Fruit fly (Drosophila melanogaster) whole organism, embryonic: ENCODE results near the gene dmrt11E.

Experiments
- B-H2 ChIP-seq: fragments of 200-800 bp; sonication (Bioruptor generic); optimal IDR thresholded peaks from 2 replicates; lab custom pipeline; 2018; ENCODE audit warnings: missing biosample characterization, mild to moderate bottlenecking, missing genetic modification characterization
- CG10147 ChIP-seq: fragments of 200-800 bp; sonication (Bioruptor generic); optimal IDR thresholded peaks from 2 replicates; lab custom pipeline; 2019; ENCODE audit warnings: missing biosample characterization, mild to moderate bottlenecking, missing genetic modification characterization, moderate library complexity
- CG10979 ChIP-seq: fragments of 200-800 bp; sonication (Bioruptor generic); optimal IDR thresholded peaks from 2 replicates; lab custom pipeline; 2018; ENCODE audit warnings: missing biosample characterization, mild to moderate bottlenecking, missing genetic modification characterization, moderate library complexity
- CG11504 ChIP-seq: fragments of 200-800 bp; sonication (Bioruptor generic); optimal IDR thresholded peaks from 3 replicates; lab custom pipeline; 2019; ENCODE audit warnings: missing biosample characterization, mild to moderate bottlenecking, missing genetic modification characterization, moderate library complexity
- CG1603 ChIP-seq: fragments of 200-800 bp; sonication (Bioruptor generic); optimal IDR thresholded peaks from 2 replicates; lab custom pipeline; 2019; ENCODE audit warnings: missing biosample characterization, mild to moderate bottlenecking, missing genetic modification characterization, moderate library complexity
- CG16779 ChIP-seq: fragments of 200-800 bp; sonication (Bioruptor generic); IDR thresholded peaks from 2 replicates; pipeline ENCODE4 v1.3.6; 2022; ENCODE audit warnings: missing biosample characterization, missing genetic modification characterization
- CG16815 ChIP-seq: fragments of 200-800 bp; sonication (Bioruptor generic); optimal IDR thresholded peaks from 3 replicates; lab custom pipeline; 2017; ENCODE audit warnings: missing biosample characterization, mild to moderate bottlenecking, missing genetic modification characterization
- CG16863 ChIP-seq: fragments of 200-800 bp; sonication (Bioruptor generic); optimal IDR thresholded peaks from 3 replicates; lab custom pipeline; 2016; ENCODE audit warnings: missing biosample characterization, missing genetic modification characterization
- CG17912 ChIP-seq: fragments of 200-800 bp; sonication (Bioruptor generic); optimal IDR thresholded peaks from 2 replicates; lab custom pipeline; 2018; ENCODE audit warnings: missing biosample characterization, mild to moderate bottlenecking, missing genetic modification characterization
- CG18262 ChIP-seq: fragments of 200-800 bp; optimal IDR thresholded peaks from 3 replicates; lab custom pipeline; 2019; ENCODE audit warnings: missing biosample characterization, mild to moderate bottlenecking, missing genetic modification characterization, moderate library complexity
- CG2199 ChIP-seq: fragments of 200-800 bp; sonication (Bioruptor generic); IDR thresholded peaks from 3 replicates; pipeline ENCODE4 v1.3.6; 2022; ENCODE audit warnings: missing biosample characterization, missing genetic modification characterization
- CG30431 ChIP-seq: fragments of 200-800 bp; sonication (Bioruptor generic); optimal IDR thresholded peaks from 2 replicates; lab custom pipeline; 2017; ENCODE audit warnings: missing biosample characterization, missing genetic modification characterization
- CG34224 ChIP-seq: fragments of 200-800 bp; sonication (Bioruptor generic); IDR thresholded peaks from 3 replicates; pipeline ENCODE4 v1.3.6; 2022; ENCODE audit warnings: missing biosample characterization, missing genetic modification characterization; ENCODE audit not compliant: partially characterized antibody
- CG43689 ChIP-seq: fragments of 200-800 bp; sonication (Bioruptor generic); IDR thresholded peaks from 2 replicates; pipeline ENCODE4 v1.3.6; 2022; ENCODE audit warnings: missing biosample characterization, missing genetic modification characterization
- CG4854 ChIP-seq: fragments of 200-800 bp; sonication (Bioruptor generic); optimal IDR thresholded peaks from 2 replicates; lab custom pipeline; 2016; ENCODE audit warnings: missing biosample characterization, missing genetic modification characterization, inconsistent platforms
- CG6683 ChIP-seq: fragments of 200-800 bp; sonication (Bioruptor generic); optimal IDR thresholded peaks from 2 replicates; lab custom pipeline; 2017; ENCODE audit warnings: missing biosample characterization, mild to moderate bottlenecking, missing genetic modification characterization, missing genetic modification reagents
- CG6854 ChIP-seq: fragments of 200-800 bp; sonication (Bioruptor generic); optimal IDR thresholded peaks from 3 replicates; lab custom pipeline; 2017; ENCODE audit warnings: missing biosample characterization, mild to moderate bottlenecking, missing genetic modification characterization
- CG7928 ChIP-seq: fragments of 200-800 bp; sonication (Bioruptor generic); optimal IDR thresholded peaks from 2 replicates; lab custom pipeline; 2017; ENCODE audit warnings: missing biosample characterization, mild to moderate bottlenecking, missing genetic modification characterization
- CG8388 ChIP-seq: fragments of 200-800 bp; sonication (Bioruptor generic); optimal IDR thresholded peaks from 2 replicates; lab custom pipeline; 2019; ENCODE audit warnings: missing biosample characterization, mild to moderate bottlenecking, missing genetic modification characterization, moderate library complexity
- CG8924 ChIP-seq: fragments of 200-800 bp; optimal IDR thresholded peaks from 3 replicates; lab custom pipeline; 2019; ENCODE audit warnings: missing biosample characterization, mild to moderate bottlenecking, missing genetic modification characterization, moderate library complexity
- CG9817 ChIP-seq: fragments of 200-800 bp; sonication (Bioruptor generic); optimal IDR thresholded peaks from 2 replicates; lab custom pipeline; 2018; ENCODE audit warnings: missing biosample characterization, mild to moderate bottlenecking, missing genetic modification characterization, moderate library complexity
- CoRest ChIP-seq: fragments of 200-800 bp; sonication (Bioruptor generic); optimal IDR thresholded peaks from 3 replicates; lab custom pipeline; 2018; ENCODE audit warnings: missing biosample characterization, mild to moderate bottlenecking, missing genetic modification characterization, moderate library complexity
- Dll ChIP-seq: fragments of 200-800 bp; sonication (Bioruptor generic); IDR thresholded peaks from 4 replicates; pipeline ENCODE4 v1.3.6; 2022; ENCODE audit warnings: missing biosample characterization, missing genetic modification characterization; ENCODE audit not compliant: partially characterized antibody
- Ets97D ChIP-seq: fragments of 200-800 bp; sonication (Bioruptor generic); optimal IDR thresholded peaks from 3 replicates; lab custom pipeline; 2016; ENCODE audit warnings: missing biosample characterization, missing genetic modification characterization
- Fer1 ChIP-seq: fragments of 200-800 bp; sonication (Bioruptor generic); optimal IDR thresholded peaks from 2 replicates; lab custom pipeline; 2017; ENCODE audit warnings: missing biosample characterization, mild to moderate bottlenecking, missing genetic modification characterization
- Hr51 ChIP-seq, 2 experiments: fragments of 200-800 bp; sonication (Bioruptor generic); optimal IDR thresholded peaks; 2 replicates in 1 of 2; 3 replicates in 1 of 2; lab custom pipeline; 2016 to 2018; ENCODE audit warnings: missing biosample characterization in 2 of 2, missing genetic modification characterization in 2 of 2, mild to moderate bottlenecking in 1 of 2, moderate library complexity in 1 of 2
- Jarid2 ChIP-seq: fragments of 200-800 bp; sonication (Bioruptor generic); optimal IDR thresholded peaks from 3 replicates; lab custom pipeline; 2017; ENCODE audit warnings: mild to moderate bottlenecking, missing biosample characterization, missing genetic modification reagents, missing genetic modification characterization
- aop ChIP-seq: fragments of 200-800 bp; sonication (Bioruptor generic); IDR thresholded peaks from 2 replicates; pipeline ENCODE4 v1.3.6; 2022; ENCODE audit warnings: missing biosample characterization, missing genetic modification characterization
- ato ChIP-seq: fragments of 200-800 bp; sonication (Bioruptor generic); IDR thresholded peaks from 2 replicates; pipeline ENCODE4 v1.3.6; 2022; ENCODE audit warnings: missing biosample characterization, missing genetic modification characterization; ENCODE audit not compliant: partially characterized antibody
- cg ChIP-seq: fragments of 200-800 bp; sonication (Bioruptor generic); optimal IDR thresholded peaks from 3 replicates; lab custom pipeline; 2019; ENCODE audit warnings: missing biosample characterization, mild to moderate bottlenecking, missing genetic modification characterization, moderate library complexity
- eve ChIP-seq, 2 experiments: fragments of >200 bp; optimal IDR thresholded peaks; 2 replicates each; lab custom pipeline; 2017; ENCODE audit warnings: missing biosample characterization in 2 of 2, missing genetic modification characterization in 2 of 2
- fd3F ChIP-seq: fragments of 200-800 bp; sonication (Bioruptor generic); optimal IDR thresholded peaks from 2 replicates; lab custom pipeline; 2018; ENCODE audit warnings: missing biosample characterization, mild to moderate bottlenecking, missing genetic modification characterization, moderate library complexity
- ftz-f1 ChIP-seq: fragments of 200-800 bp; sonication (Bioruptor generic); optimal IDR thresholded peaks from 2 replicates; lab custom pipeline; 2016; ENCODE audit warnings: missing biosample characterization, missing genetic modification characterization
- fu2 ChIP-seq: fragments of 200-800 bp; sonication (Bioruptor generic); optimal IDR thresholded peaks from 2 replicates; lab custom pipeline; 2016; ENCODE audit warnings: missing biosample characterization, missing genetic modification characterization
- gce ChIP-seq: fragments of 200-800 bp; sonication (Bioruptor generic); IDR thresholded peaks from 3 replicates; pipeline ENCODE4 v1.3.6; 2022; ENCODE audit warnings: missing biosample characterization, missing genetic modification characterization
- gro ChIP-seq: fragments of 200-800 bp; sonication (Bioruptor generic); optimal IDR thresholded peaks from 2 replicates; lab custom pipeline; 2016; ENCODE audit warnings: missing biosample characterization, missing genetic modification characterization
- ham ChIP-seq: fragments of 200-800 bp; sonication (Bioruptor generic); IDR thresholded peaks from 2 replicates; pipeline ENCODE4 v1.3.6; 2022; ENCODE audit warnings: missing biosample characterization, missing genetic modification characterization
- hb ChIP-seq: fragments of 200-800 bp; sonication (Bioruptor generic); IDR thresholded peaks from 3 replicates; pipeline ENCODE4 v1.3.6; 2022; ENCODE audit warnings: missing biosample characterization, missing genetic modification characterization; ENCODE audit not compliant: partially characterized antibody
- maf-S ChIP-seq: fragments of 200-800 bp; sonication (Bioruptor generic); optimal IDR thresholded peaks from 2 replicates; lab custom pipeline; 2016; ENCODE audit warnings: missing biosample characterization, missing genetic modification characterization
- nerfin-1 ChIP-seq: fragments of 200-800 bp; sonication (Bioruptor generic); optimal IDR thresholded peaks from 3 replicates; lab custom pipeline; 2019; ENCODE audit warnings: missing biosample characterization, mild to moderate bottlenecking, missing genetic modification characterization, moderate library complexity
- onecut ChIP-seq: fragments of 200-800 bp; sonication (Bioruptor generic); IDR thresholded peaks from 2 replicates; pipeline ENCODE4 v1.3.6; 2022; ENCODE audit warnings: missing biosample characterization, missing genetic modification characterization
- row ChIP-seq: fragments of 200-800 bp; sonication (Bioruptor generic); IDR thresholded peaks from 3 replicates; pipeline ENCODE4 v1.3.6; 2022; ENCODE audit warnings: missing biosample characterization, missing genetic modification characterization
- slou ChIP-seq: fragments of 200-800 bp; sonication (Bioruptor generic); optimal IDR thresholded peaks from 3 replicates; lab custom pipeline; 2016; ENCODE audit warnings: missing biosample characterization, missing genetic modification characterization
- sr ChIP-seq: fragments of 200-800 bp; sonication (Bioruptor generic); IDR thresholded peaks from 3 replicates; pipeline ENCODE4 v1.3.6; 2022; ENCODE audit warnings: missing biosample characterization, missing genetic modification characterization
- trem ChIP-seq: fragments of 200-800 bp; optimal IDR thresholded peaks from 3 replicates; lab custom pipeline; 2019; ENCODE audit warnings: missing biosample characterization, mild to moderate bottlenecking, missing genetic modification characterization, moderate library complexity
- vvl ChIP-seq: fragments of 200-800 bp; sonication (Bioruptor generic); IDR thresholded peaks from 2 replicates; pipeline ENCODE4 v1.3.6; 2022; ENCODE audit warnings: missing biosample characterization, missing genetic modification characterization
- wdn ChIP-seq: fragments of 200-800 bp; sonication (Bioruptor generic); IDR thresholded peaks from 2 replicates; pipeline ENCODE4 v1.3.6; 2022; ENCODE audit warnings: missing biosample characterization, missing genetic modification characterization

dmrt11E gene

DNA sequence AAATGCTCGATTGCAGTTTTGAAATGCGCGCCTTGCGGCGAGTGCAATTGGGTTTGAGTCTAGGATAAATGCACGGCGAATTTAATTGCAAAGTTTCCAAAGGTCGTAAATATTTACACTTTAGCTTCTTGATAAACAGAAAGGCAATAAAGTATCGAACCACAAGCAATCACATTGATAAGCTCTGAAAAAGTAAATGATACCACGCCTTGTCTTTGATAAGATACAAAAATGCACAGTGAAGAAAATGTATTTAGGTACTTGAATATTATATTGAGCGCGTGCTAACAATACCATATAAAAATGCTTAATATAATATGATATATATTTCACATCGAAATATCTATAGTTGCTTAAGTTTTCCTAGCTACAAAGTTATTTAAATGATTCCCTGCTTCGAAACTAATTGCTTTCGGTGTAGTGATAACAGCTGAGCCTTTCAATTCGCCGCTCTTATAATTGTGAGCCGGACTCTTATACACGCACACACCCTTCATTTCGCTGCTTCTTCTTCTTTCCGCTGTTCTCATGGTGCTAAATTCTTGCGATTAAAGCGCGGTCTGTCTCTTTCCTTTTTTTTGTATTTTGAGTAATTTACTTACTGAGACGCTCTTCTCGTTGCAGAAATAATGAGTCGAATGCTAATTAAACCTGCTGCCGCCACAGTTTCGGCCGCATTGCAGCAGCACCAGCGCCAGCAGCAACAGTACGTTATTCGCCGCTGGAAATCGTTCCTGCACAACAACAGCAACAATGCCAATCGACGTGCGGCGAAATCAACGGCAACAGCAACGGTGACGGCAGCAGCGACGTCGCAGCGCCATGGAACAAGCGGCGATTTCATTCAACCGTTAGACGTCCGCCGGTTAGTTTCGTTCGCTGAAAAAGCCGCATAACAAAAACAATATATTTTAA is 5.5 kb downstream of the dmrt11E start (continued):
- TF ChIP-seq trem (tag; lab: Kevin White, UChicago) (peak; percentile 66), ftz-f1 (GFP tag; lab: Kevin White, UChicago) (no peak), Ets97D (GFP tag; lab: Kevin White, UChicago) (no peak), CG2199 (GFP tag; lab: Robert Waterston, UW) (0 out of 3 replicates have a peak, but pooled peaks have one; percentile 65), CG16779 (0 out of 2 replicates have a peak, but pooled peaks have one; percentile 34), CG16863 (GFP tag; lab: Kevin White, UChicago) (peak; percentile 61), CG7928 (GFP tag; lab: Kevin White, UChicago) (no peak), CG34224 (GFP tag; lab: Robert Waterston, UW) (no peak), CG10979 (tag; lab: Kevin White, UChicago) (peak; percentile 81), CoRest (peak; percentile 89), aop (GFP tag; lab: Robert Waterston, UW) (no peak), nerfin-1 (tag; lab: Kevin White, UChicago) (peak; percentile 34), CG10147 (GFP tag; lab: Kevin White, UChicago) (peak; percentile 70), row (GFP tag; lab: Robert Waterston, UW) (peak; percentile 93), CG6854 (peak; percentile 75), fu2 (GFP tag; lab: Kevin White, UChicago) (no peak), CG4854 (GFP tag; lab: Kevin White, UChicago) (peak; percentile 41), CG11504 (tag; lab: Kevin White, UChicago) (peak; percentile 83), B-H2 (GFP tag; lab: Kevin White, UChicago) (peak; percentile 42), vvl (peak; percentile 92), slou (GFP tag; lab: Kevin White, UChicago) (peak; percentile 60), CG17912 (no peak), CG6683 (GFP tag; lab: Kevin White, UChicago) (peak; percentile 67), Jarid2 (GFP tag; lab: Kevin White, UChicago) (peak; percentile 58), CG9817 (tag; lab: Kevin White, UChicago) (peak; percentile 71), CG16815 (GFP tag; lab: Kevin White, UChicago) (peak; percentile 64), wdn (GFP tag; lab: Robert Waterston, UW) (peak; percentile 79), gro (peak; percentile 74), hb (no peak), ato (GFP tag; lab: Robert Waterston, UW) (no peak), gce (GFP tag; lab: Robert Waterston, UW) (peak; percentile 73; the same call in 1 of the 3 replicates), CG18262 (peak; percentile 89), CG1603 (tag; lab: Kevin White, UChicago) (peak; percentile 74), eve (GFP tag; optimal IDR thresholded peaks at IDR 0.05; lab: Kevin White, UChicago) (peak in 1 of 2 experiments; percentile 93), Dll (GFP tag; lab: Robert Waterston, UW) (no peak), CG30431 (GFP tag; lab: Kevin White, UChicago) (peak; percentile 66), CG43689 (GFP tag; lab: Robert Waterston, UW) (peak; percentile 71), fd3F (peak; percentile 74), ham (GFP tag; lab: Robert Waterston, UW) (peak; percentile 46; the same call in 1 of the 2 replicates), Fer1 (GFP tag; lab: Kevin White, UChicago) (peak; percentile 86), onecut (GFP tag; lab: Robert Waterston, UW) (peak; percentile 32; the same call in 1 of the 2 replicates), sr (GFP tag; lab: Robert Waterston, UW) (no peak), Hr51 (GFP tag; optimal IDR thresholded peaks at IDR 0.05; lab: Kevin White, UChicago) (peak; percentile 34 to 91), CG8388 (GFP tag; lab: Kevin White, UChicago) (peak; percentile 88), maf-S (GFP tag; lab: Kevin White, UChicago) (peak; percentile 38), CG8924 (tag; lab: Kevin White, UChicago) (peak; percentile 92), cg (GFP tag; lab: Kevin White, UChicago) (peak; percentile 55)
